Worm (Caenorhabditis elegans) whole organism, L4 larva: ENCODE results near the gene C35A5.10.

Experiments used
- T20F7.1 ChIP-seq: fragments of 200-800 bp; sonication (Bioruptor generic); optimal IDR thresholded peaks from 2 replicates; lab custom pipeline; 2018; ENCODE audit warnings: mild to moderate bottlenecking, missing genetic modification characterization, missing compliant biosample characterization
- T26A8.4 ChIP-seq: fragments of 200-800 bp; sonication (Bioruptor generic); IDR thresholded peaks from 2 replicates; pipeline ENCODE4 v1.3.6; 2022; ENCODE audit warnings: missing genetic modification characterization, missing compliant biosample characterization
- Y105C5A.15 ChIP-seq: fragments of 200-800 bp; sonication (Bioruptor generic); IDR thresholded peaks from 2 replicates; pipeline ENCODE4 v1.3.6; 2022; ENCODE audit warnings: missing genetic modification characterization, missing compliant biosample characterization
- Y5F2A.4 ChIP-seq: fragments of 200-800 bp; sonication (Bioruptor generic); optimal IDR thresholded peaks from 2 replicates; lab custom pipeline; 2018; ENCODE audit warnings: mild to moderate bottlenecking, missing genetic modification characterization, missing compliant biosample characterization
- ZK546.5 ChIP-seq, 2 experiments: sonication (generic microtip); optimal IDR thresholded peaks; 2 replicates each; lab custom pipeline; 2017; ENCODE audit warnings: missing biosample characterization in 2 of 2, missing genetic modification characterization in 2 of 2
- ama-1 ChIP-seq: fragments of 150-350 bp; optimal IDR thresholded peaks from 2 replicates; lab custom pipeline; 2014; ENCODE audit warnings: inconsistent platforms, mixed read lengths
- ceh-20 ChIP-seq: fragments of 200-800 bp; sonication (Bioruptor generic); IDR thresholded peaks from 2 replicates; pipeline ENCODE4 v1.3.6; 2022; ENCODE audit warnings: missing genetic modification reagents, missing genetic modification characterization, missing compliant biosample characterization
- ceh-44 ChIP-seq: fragments of 200-800 bp; sonication (Bioruptor generic); IDR thresholded peaks from 2 replicates; pipeline ENCODE4 v1.3.6; 2022; ENCODE audit warnings: missing genetic modification reagents, missing genetic modification characterization, missing compliant biosample characterization
- cey-2 ChIP-seq: sonication (generic microtip); optimal IDR thresholded peaks from 3 replicates; lab custom pipeline; 2017; ENCODE audit warnings: missing genetic modification characterization, mild to moderate bottlenecking, missing compliant biosample characterization, antibody characterized with exemption, borderline replicate concordance; ENCODE audit not compliant: insufficient read depth
- daf-19 ChIP-seq: fragments of 200-800 bp; sonication (Bioruptor generic); conservative IDR thresholded peaks from 2 replicates; pipeline ENCODE4 v1.3.6; 2022; ENCODE audit warnings: missing genetic modification characterization, missing compliant biosample characterization
- daf-8 ChIP-seq: fragments of 200-800 bp; sonication (Bioruptor generic); IDR thresholded peaks from 2 replicates; pipeline ENCODE4 v1.3.6; 2022; ENCODE audit warnings: missing genetic modification characterization, missing compliant biosample characterization
- dmd-6 ChIP-seq: fragments of 200-800 bp; sonication (Bioruptor generic); IDR thresholded peaks from 2 replicates; pipeline ENCODE4 v1.3.6; 2022; ENCODE audit warnings: missing genetic modification reagents, missing genetic modification characterization, missing compliant biosample characterization
- dmd-9 ChIP-seq: fragments of 200-800 bp; sonication (Bioruptor generic); IDR thresholded peaks from 2 replicates; pipeline ENCODE4 v1.3.6; 2022; ENCODE audit warnings: missing genetic modification reagents, missing genetic modification characterization, missing compliant biosample characterization
- dve-1 ChIP-seq: sonication (generic microtip); optimal IDR thresholded peaks from 2 replicates; lab custom pipeline; 2017; ENCODE audit warnings: antibody characterized with exemption, mild to moderate bottlenecking, missing genetic modification characterization, missing compliant biosample characterization; ENCODE audit not compliant: insufficient read depth
- egl-27 ChIP-seq: sonication (generic microtip); optimal IDR thresholded peaks from 3 replicates; lab custom pipeline; 2017; ENCODE audit warnings: missing biosample characterization, missing genetic modification reagents, missing genetic modification characterization
- gei-8 ChIP-seq: fragments of 200-800 bp; sonication (Bioruptor generic); optimal IDR thresholded peaks from 2 replicates; lab custom pipeline; 2018; ENCODE audit warnings: mild to moderate bottlenecking, missing genetic modification characterization, missing compliant biosample characterization
- hlh-11 ChIP-seq: fragments of 200-800 bp; sonication (Bioruptor generic); optimal IDR thresholded peaks from 2 replicates; lab custom pipeline; 2018; ENCODE audit warnings: mild to moderate bottlenecking, missing genetic modification characterization, missing compliant biosample characterization
- hlh-30 ChIP-seq: sonication (generic microtip); optimal IDR thresholded peaks from 2 replicates; lab custom pipeline; 2017; ENCODE audit warnings: antibody characterized with exemption, mild to moderate bottlenecking, missing genetic modification characterization, missing compliant biosample characterization; ENCODE audit not compliant: insufficient read depth
- jun-1 ChIP-seq: fragments of 150-350 bp; optimal IDR thresholded peaks from 2 replicates; lab custom pipeline; 2014; ENCODE audit warnings: missing biosample characterization, missing genetic modification reagents, missing genetic modification characterization
- lin-1 ChIP-seq: fragments of 200-800 bp; sonication (Bioruptor generic); IDR thresholded peaks from 2 replicates; pipeline ENCODE4 v1.3.6; 2022; ENCODE audit warnings: missing genetic modification reagents, missing genetic modification characterization, missing compliant biosample characterization
- lin-13 ChIP-seq: fragments of 150-350 bp; optimal IDR thresholded peaks from 2 replicates; lab custom pipeline; 2014; ENCODE audit warnings: missing biosample characterization, missing genetic modification reagents, missing genetic modification characterization
- lin-15B ChIP-seq: fragments of 150-350 bp; sonication (generic microtip); optimal IDR thresholded peaks from 3 replicates; lab custom pipeline; 2014; ENCODE audit warnings: missing biosample characterization, missing genetic modification characterization
- lin-29 ChIP-seq: fragments of 200-800 bp; sonication (Bioruptor generic); IDR thresholded peaks from 2 replicates; pipeline ENCODE4 v1.3.6; 2022; ENCODE audit warnings: missing genetic modification reagents, missing genetic modification characterization, missing compliant biosample characterization
- lin-38 ChIP-seq: fragments of 200-800 bp; sonication (Bioruptor generic); IDR thresholded peaks from 2 replicates; pipeline ENCODE4 v1.3.6; 2022; ENCODE audit warnings: missing genetic modification reagents, missing genetic modification characterization, missing compliant biosample characterization
- lir-3 ChIP-seq: sonication (generic microtip); optimal IDR thresholded peaks from 2 replicates; lab custom pipeline; 2016; ENCODE audit warnings: mild to moderate bottlenecking, missing genetic modification characterization, missing compliant biosample characterization
- madf-5 ChIP-seq, 2 experiments: fragments of 200-800 bp; sonication (Bioruptor generic); IDR thresholded peaks; 2 replicates each; pipeline ENCODE4 v1.3.6; 2022; ENCODE audit warnings: missing compliant biosample characterization in 2 of 2, missing genetic modification characterization in 2 of 2
- mdl-1 ChIP-seq, 2 experiments: fragments of 150-350 bp in 1 of 2; sonication (generic microtip) in 1 of 2; optimal IDR thresholded peaks; 2 replicates each; lab custom pipeline; 2014 to 2017; ENCODE audit warnings: missing biosample characterization in 2 of 2, missing genetic modification characterization in 2 of 2
- mdt-29 ChIP-seq: fragments of 200-800 bp; sonication (Bioruptor generic); IDR thresholded peaks from 2 replicates; pipeline ENCODE4 v1.3.6; 2022; ENCODE audit warnings: missing genetic modification reagents, missing genetic modification characterization, missing compliant biosample characterization
- mxl-2 ChIP-seq: fragments of 200-800 bp; sonication (Bioruptor generic); conservative IDR thresholded peaks from 2 replicates; pipeline ENCODE4 v1.3.6; 2022; ENCODE audit warnings: missing genetic modification reagents, missing genetic modification characterization, missing compliant biosample characterization
- nhr-10 ChIP-seq: fragments of 150-350 bp; optimal IDR thresholded peaks from 2 replicates; lab custom pipeline; 2014; ENCODE audit warnings: missing biosample characterization, missing genetic modification characterization
- nhr-111 ChIP-seq: fragments of 200-800 bp; sonication (Bioruptor generic); optimal IDR thresholded peaks from 2 replicates; lab custom pipeline; 2018; ENCODE audit warnings: mild to moderate bottlenecking, missing genetic modification characterization, missing compliant biosample characterization
- nhr-25 ChIP-seq: sonication (generic microtip); optimal IDR thresholded peaks from 2 replicates; lab custom pipeline; 2017; ENCODE audit warnings: missing genetic modification characterization, mild to moderate bottlenecking, missing compliant biosample characterization, antibody characterized with exemption, moderate library complexity, borderline replicate concordance; ENCODE audit not compliant: insufficient read depth
- nhr-41 ChIP-seq: fragments of 200-800 bp; sonication (Bioruptor generic); IDR thresholded peaks from 2 replicates; pipeline ENCODE4 v1.3.6; 2022; ENCODE audit warnings: missing genetic modification reagents, missing genetic modification characterization, missing compliant biosample characterization
- nhr-42 ChIP-seq: fragments of 200-800 bp; sonication (Bioruptor generic); IDR thresholded peaks from 2 replicates; pipeline ENCODE4 v1.3.6; 2022; ENCODE audit warnings: missing genetic modification characterization, missing compliant biosample characterization
- nhr-76 ChIP-seq: fragments of 150-350 bp; optimal IDR thresholded peaks from 2 replicates; lab custom pipeline; 2014; ENCODE audit warnings: missing biosample characterization, missing genetic modification characterization
- nhr-77 ChIP-seq: fragments of 150-350 bp; optimal IDR thresholded peaks from 2 replicates; lab custom pipeline; 2014; ENCODE audit warnings: missing biosample characterization, missing genetic modification characterization
- pha-4 ChIP-seq, 2 experiments: fragments of 150-350 bp in 1 of 2; fragments of 200-800 bp in 1 of 2; sonication (Bioruptor generic) in 1 of 2; IDR thresholded peaks in 1 of 2; optimal IDR thresholded peaks in 1 of 2; 2 replicates each; pipeline versions ENCODE4 v1.3.6 to Lab custom; 2014 to 2022; ENCODE audit warnings: missing genetic modification characterization in 2 of 2, missing genetic modification reagents in 2 of 2, missing biosample characterization in 1 of 2, missing compliant biosample characterization in 1 of 2
- snpc-1.2 ChIP-seq: fragments of 200-800 bp; sonication (Bioruptor generic); IDR thresholded peaks from 2 replicates; pipeline ENCODE4 v1.3.6; 2022; ENCODE audit warnings: missing genetic modification reagents, missing genetic modification characterization, missing compliant biosample characterization
- snpc-4 ChIP-seq: fragments of 150-350 bp; optimal IDR thresholded peaks from 2 replicates; lab custom pipeline; 2014; ENCODE audit warnings: missing biosample characterization, missing genetic modification characterization
- spr-1 ChIP-seq: sonication (generic microtip); optimal IDR thresholded peaks from 2 replicates; lab custom pipeline; 2016; ENCODE audit warnings: mild to moderate bottlenecking, missing genetic modification characterization, missing compliant biosample characterization
- unc-130 ChIP-seq: sonication (generic microtip); optimal IDR thresholded peaks from 2 replicates; lab custom pipeline; 2016; ENCODE audit warnings: missing genetic modification reagents, missing genetic modification characterization, missing compliant biosample characterization
- unc-39 ChIP-seq: sonication (generic microtip); optimal IDR thresholded peaks from 2 replicates; lab custom pipeline; 2017; ENCODE audit warnings: missing biosample characterization, missing genetic modification characterization
- unc-62 ChIP-seq, 3 experiments: fragments of 150-350 bp in 1 of 3; sonication (generic microtip); optimal IDR thresholded peaks in 2 of 3; peaks in 1 of 3; 1 replicate in 1 of 3; 2 replicates in 2 of 3; lab custom pipeline; 2014 to 2017; ENCODE audit warnings: missing biosample characterization in 3 of 3, missing genetic modification characterization in 3 of 3, missing genetic modification reagents in 3 of 3, missing genotype in 1 of 3
- vab-7 ChIP-seq: fragments of 200-800 bp; sonication (Bioruptor generic); IDR thresholded peaks from 2 replicates; pipeline ENCODE4 v1.3.6; 2022; ENCODE audit warnings: missing genetic modification reagents, missing genetic modification characterization, missing compliant biosample characterization
- zip-11 ChIP-seq: fragments of 200-800 bp; sonication (Bioruptor generic); IDR thresholded peaks from 2 replicates; pipeline ENCODE4 v1.3.6; 2022; ENCODE audit warnings: missing genetic modification characterization, missing compliant biosample characterization
- ztf-11 ChIP-seq: fragments of 150-350 bp; optimal IDR thresholded peaks from 2 replicates; lab custom pipeline; 2014; ENCODE audit warnings: missing biosample characterization, missing genetic modification characterization

C35A5.10 gene

DNA sequence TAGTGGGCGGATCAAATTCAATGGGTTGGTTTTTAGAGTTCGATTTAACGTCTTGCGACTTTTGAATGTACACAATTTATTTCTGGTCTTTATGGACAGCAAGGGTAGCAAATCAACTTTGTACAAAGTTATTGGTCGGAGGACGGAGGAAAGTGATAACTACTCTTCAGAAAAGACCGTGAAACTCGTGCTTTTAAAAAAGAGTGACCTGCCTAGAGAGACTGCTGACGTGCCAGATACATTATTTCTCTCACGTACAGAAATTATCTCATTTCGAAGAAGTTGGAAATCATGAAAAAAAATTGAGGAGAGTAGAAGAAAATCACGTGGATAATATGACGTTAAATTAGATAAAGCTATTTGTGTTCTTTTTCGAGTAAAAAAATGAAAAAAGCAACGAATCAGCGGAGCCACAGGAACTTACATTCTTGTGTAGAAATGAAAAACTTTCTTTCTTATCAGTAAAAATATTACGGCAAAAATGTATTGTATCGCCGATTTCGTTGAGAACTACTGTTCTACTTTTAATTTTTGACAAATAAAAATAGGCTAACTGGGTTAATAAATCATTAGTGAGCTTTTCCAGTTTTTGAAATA is 32.2 kb downstream of the C35A5.10 start, which contains the start of gene ppm-1.A (continued):
- TF ChIP-seq snpc-1.2 (no peak), lin-1 (GFP tag; lab: Robert Waterston, UW) (no peak), hlh-30 (tag; lab: Kevin White, UChicago) (peak; percentile 82), unc-130 (GFP tag; lab: Kevin White, UChicago) (no peak), hlh-11 (tag; lab: Kevin White, UChicago) (peak; percentile 35), T20F7.1 (GFP tag; lab: Kevin White, UChicago) (no peak), lin-15B (no peak), nhr-10 (tag; lab: Kevin White, UChicago) (no peak), unc-39 (tag; lab: Kevin White, UChicago) (no peak), nhr-25 (tag; lab: Kevin White, UChicago) (no peak), vab-7 (no peak), jun-1 (tag; lab: Kevin White, UChicago) (no peak), nhr-42 (GFP tag; lab: Robert Waterston, UW) (no peak), unc-62 (GFP tag; optimal IDR thresholded peaks at IDR 0.05 in 1 of 2; lab: Kevin White, UChicago) (peak in 1 of 2 experiments; percentile 93), unc-62 (tag; optimal IDR thresholded peaks at IDR 0.05; lab: Kevin White, UChicago) (no peak), dmd-9 (GFP tag; lab: Robert Waterston, UW) (no peak), ceh-44 (GFP tag; lab: Robert Waterston, UW) (no peak), gei-8 (GFP tag; lab: Kevin White, UChicago) (no peak), lir-3 (tag; lab: Kevin White, UChicago) (no peak), mdl-1 (tag; optimal IDR thresholded peaks at IDR 0.05; lab: Kevin White, UChicago) (no peak), snpc-4 (tag; lab: Kevin White, UChicago) (no peak), Y5F2A.4 (GFP tag; lab: Kevin White, UChicago) (no peak)

DNA sequence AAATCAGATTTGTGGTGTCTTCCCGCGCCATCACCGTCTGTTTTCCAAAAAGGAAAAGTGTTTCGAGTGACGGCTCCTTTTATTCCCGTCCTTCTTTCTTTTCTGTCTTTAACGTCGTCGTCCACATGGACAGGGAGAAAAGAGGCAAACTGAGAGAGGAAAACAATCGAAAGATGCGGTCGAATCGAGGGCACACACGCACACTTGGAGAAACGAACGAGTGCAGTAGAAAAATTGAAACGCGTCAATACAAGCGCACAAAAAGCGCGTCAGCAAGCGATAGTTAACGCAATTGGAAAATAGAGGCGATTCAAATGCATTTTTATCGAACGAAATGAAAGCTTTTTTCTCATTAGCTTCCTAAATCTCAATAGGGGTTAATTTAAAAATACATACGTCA is 32.8 kb downstream of the C35A5.10 start:
- peak; percentile 76 for TF ChIP-seq ceh-20 (GFP tag; lab: Robert Waterston, UW)
- TF ChIP-seq mxl-2 (GFP tag; lab: Robert Waterston, UW), result no peak
- TF ChIP-seq gei-8 (GFP tag; lab: Kevin White, UChicago), result no peak
- peak; percentile 90 for TF ChIP-seq lin-13 (GFP tag; lab: Kevin White, UChicago)
- TF ChIP-seq ztf-11 (tag; lab: Kevin White, UChicago), result no peak
- peak in 1 of 2 experiments; percentile 3 for TF ChIP-seq ZK546.5 (tag; optimal IDR thresholded peaks at IDR 0.05; lab: Kevin White, UChicago)
- TF ChIP-seq cey-2 (tag; lab: Kevin White, UChicago), result no peak
- no peak for TF ChIP-seq madf-5 (GFP tag; IDR thresholded peaks at IDR 0.05; lab: Robert Waterston, UW)
- TF ChIP-seq ama-1 (lab: Kevin White, UChicago), result peak; percentile 83
- no peak for TF ChIP-seq Y5F2A.4 (GFP tag; lab: Kevin White, UChicago)
- peak; percentile 84 for TF ChIP-seq dmd-6 (GFP tag; lab: Robert Waterston, UW)
- no peak for TF ChIP-seq Y105C5A.15 (GFP tag; lab: Robert Waterston, UW)
- no peak for TF ChIP-seq nhr-41 (GFP tag; lab: Robert Waterston, UW)
- no peak for TF ChIP-seq nhr-76
- TF ChIP-seq nhr-111 (GFP tag; lab: Kevin White, UChicago), result no peak
- no peak for TF ChIP-seq snpc-1.2
- peak; percentile 63; the same call in 1 of the 2 replicates for TF ChIP-seq pha-4 (GFP tag; IDR thresholded peaks at IDR 0.05; lab: Robert Waterston, UW)
- TF ChIP-seq pha-4 (tag; optimal IDR thresholded peaks at IDR 0.05; lab: Kevin White, UChicago), result peak; percentile 92
- TF ChIP-seq dve-1 (tag; lab: Kevin White, UChicago), result peak; percentile 92
- TF ChIP-seq lin-1 (GFP tag; lab: Robert Waterston, UW), result 0 out of 2 replicates have a peak, but pooled peaks have one; percentile 29
- peak; percentile 89 for TF ChIP-seq T26A8.4 (GFP tag; lab: Robert Waterston, UW)
- peak; percentile 86 for TF ChIP-seq daf-19 (GFP tag; lab: Robert Waterston, UW)
- TF ChIP-seq lin-38 (GFP tag; lab: Robert Waterston, UW), result no peak; the same call in 1 of the 2 replicates
- peak; percentile 77 for TF ChIP-seq nhr-77 (tag; lab: Kevin White, UChicago)
- TF ChIP-seq lin-29, result 0 out of 2 replicates have a peak, but pooled peaks have one; percentile 55
- no peak for TF ChIP-seq zip-11 (GFP tag; lab: Robert Waterston, UW)
- TF ChIP-seq nhr-42 (GFP tag; lab: Robert Waterston, UW), result peak; percentile 71; the same call in 1 of the 2 replicates
- TF ChIP-seq spr-1, result peak; percentile 59
- no peak for TF ChIP-seq daf-8 (GFP tag; lab: Robert Waterston, UW)
- TF ChIP-seq mdt-29 (GFP tag; lab: Robert Waterston, UW), result no peak
- TF ChIP-seq egl-27 (tag; lab: Kevin White, UChicago), result no peak
- peak; percentile 17 for TF ChIP-seq jun-1 (tag; lab: Kevin White, UChicago)
